Worm (Caenorhabditis elegans): Measurements from ENCODE around the gene F35H12.1.

DNA sequence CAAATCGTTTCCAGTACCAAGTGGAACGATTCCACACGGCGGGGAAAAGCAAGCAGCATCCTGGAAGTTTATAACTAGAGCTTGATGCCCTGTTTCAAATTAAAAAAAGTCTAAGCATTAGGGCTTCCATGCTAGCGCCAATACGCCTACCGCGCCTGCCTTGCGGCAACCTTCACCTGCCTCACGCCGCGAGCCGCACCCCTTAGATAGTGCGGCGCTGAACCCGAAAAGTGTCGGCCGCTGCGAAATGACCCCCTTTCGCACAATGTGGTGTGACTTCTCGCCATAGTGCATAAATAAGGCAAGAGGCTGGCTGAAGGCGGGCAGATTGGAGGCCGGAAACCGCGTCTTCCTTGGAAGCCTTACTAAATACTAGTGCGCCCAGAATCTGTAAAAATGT is 52.9 kb downstream of the F35H12.1 start:
- no peak for TF ChIP-seq sup-37 (GFP tag; optimal IDR thresholded peaks at IDR 0.05)
- no peak for TF ChIP-seq tbx-2 (tag; optimal IDR thresholded peaks at IDR 0.05)

Data from whole organism, L1 larva.